Worm (Caenorhabditis elegans) whole organism, L3 larva: ENCODE data around the gene ubc-22.
A peak's percentile ranks its signal among the peaks of the same experiment; 100 is the strongest.

Experiments
- R02D3.7 ChIP-seq: fragments of 150-350 bp; optimal IDR thresholded peaks from 2 replicates; lab custom pipeline; 2014; ENCODE audit warnings: missing biosample characterization, missing genetic modification characterization
- elt-1 ChIP-seq: fragments of 150-350 bp; optimal IDR thresholded peaks from 2 replicates; lab custom pipeline; 2014; ENCODE audit warnings: missing biosample characterization, missing genetic modification characterization
- elt-3 ChIP-seq, 3 experiments: fragments of 150-350 bp in 1 of 3; sonication (generic microtip) in 2 of 3; optimal IDR thresholded peaks; 2 replicates in 2 of 3; 4 replicates in 1 of 3; lab custom pipeline; 2014 to 2017; ENCODE audit warnings: missing biosample characterization in 3 of 3, missing genetic modification characterization in 3 of 3
- fos-1 ChIP-seq: fragments of 150-350 bp; optimal IDR thresholded peaks from 2 replicates; lab custom pipeline; 2014; ENCODE audit warnings: missing biosample characterization, missing genetic modification characterization
- jun-1 ChIP-seq: fragments of 150-350 bp; optimal IDR thresholded peaks from 2 replicates; lab custom pipeline; 2014; ENCODE audit warnings: missing biosample characterization, missing genetic modification reagents, missing genetic modification characterization
- lin-39 ChIP-seq: fragments of 150-350 bp; optimal IDR thresholded peaks from 2 replicates; lab custom pipeline; 2018; ENCODE audit warnings: missing biosample characterization, missing genetic modification reagents, missing genetic modification characterization
- lsy-12 ChIP-seq: sonication (generic microtip); optimal IDR thresholded peaks from 2 replicates; lab custom pipeline; 2016; ENCODE audit warnings: mild to moderate bottlenecking, missing genetic modification characterization, missing compliant biosample characterization
- mdl-1 ChIP-seq: fragments of 150-350 bp; optimal IDR thresholded peaks from 2 replicates; lab custom pipeline; 2014; ENCODE audit warnings: missing biosample characterization, missing genetic modification characterization
- nhr-25 ChIP-seq: sonication (generic microtip); optimal IDR thresholded peaks from 2 replicates; lab custom pipeline; 2017; ENCODE audit warnings: missing biosample characterization, missing genetic modification characterization
- nhr-77 ChIP-seq: fragments of 150-350 bp; optimal IDR thresholded peaks from 2 replicates; lab custom pipeline; 2014; ENCODE audit warnings: missing biosample characterization, missing genetic modification characterization
- skn-1 ChIP-seq: fragments of 150-350 bp; optimal IDR thresholded peaks from 2 replicates; lab custom pipeline; 2014; ENCODE audit warnings: missing biosample characterization, missing genetic modification characterization
- unc-39 ChIP-seq: sonication (generic microtip); optimal IDR thresholded peaks from 4 replicates; lab custom pipeline; 2017; ENCODE audit warnings: missing biosample characterization, missing genetic modification characterization
- zag-1 ChIP-seq: fragments of 150-350 bp; optimal IDR thresholded peaks from 2 replicates; lab custom pipeline; 2014; ENCODE audit warnings: missing biosample characterization, missing genetic modification characterization
- ztf-11 ChIP-seq: fragments of 150-350 bp; optimal IDR thresholded peaks from 2 replicates; lab custom pipeline; 2014; ENCODE audit warnings: missing biosample characterization, missing genetic modification characterization

DNA sequence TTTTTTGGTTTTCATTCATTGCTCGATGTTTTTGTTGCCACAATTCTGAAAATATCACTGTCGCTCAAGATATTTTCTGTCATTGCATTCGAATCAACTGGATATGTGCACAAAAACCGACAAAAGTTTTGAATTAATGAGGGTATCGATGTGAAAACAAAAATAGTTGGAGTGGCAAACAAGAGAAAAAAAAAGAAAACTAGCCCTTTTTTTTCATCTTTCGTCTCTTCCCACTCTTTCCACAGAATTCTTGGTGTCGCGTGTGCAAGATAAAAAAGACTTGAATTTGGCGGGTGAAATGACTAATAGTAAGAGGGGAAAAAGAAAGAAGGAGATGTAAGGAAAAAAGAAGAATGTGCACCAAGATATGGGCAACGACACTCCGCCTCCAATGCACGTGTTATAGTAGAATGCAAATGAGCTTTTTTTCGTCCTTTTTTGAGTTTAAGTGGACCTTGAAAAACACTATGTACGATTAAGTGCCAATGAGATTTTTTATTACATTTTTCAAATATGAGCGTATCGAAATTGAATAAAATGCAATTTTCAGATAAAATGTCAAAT is at the start of gene ubc-22, which contains the start of gene ubc-21:
- TF ChIP-seq nhr-25 (tag; lab: Kevin White, UChicago) (no peak), nhr-77 (tag; lab: Kevin White, UChicago) (no peak), lin-39 (peak; percentile 31), lsy-12 (tag; lab: Kevin White, UChicago) (no peak), fos-1 (tag; lab: Kevin White, UChicago) (no peak), elt-3 (tag; optimal IDR thresholded peaks at IDR 0.05; lab: Kevin White, UChicago) (no peak), elt-1 (tag; lab: Kevin White, UChicago) (no peak), skn-1 (tag; lab: Kevin White, UChicago) (no peak), unc-39 (tag; lab: Kevin White, UChicago) (no peak), jun-1 (tag; lab: Kevin White, UChicago) (no peak), R02D3.7 (tag; lab: Kevin White, UChicago) (no peak), mdl-1 (tag; lab: Kevin White, UChicago) (no peak), zag-1 (tag; lab: Kevin White, UChicago) (no peak), ztf-11 (tag; lab: Kevin White, UChicago) (no peak)
